Worm (Caenorhabditis elegans) whole organism, young adult: ENCODE results near the gene mthf-1.

Experiments
- C17E4.6 ChIP-seq: fragments of 200-800 bp; sonication (Bioruptor generic); IDR thresholded peaks from 2 replicates; pipeline ENCODE4 v1.3.6; 2022; ENCODE audit warnings: missing genetic modification reagents, missing genetic modification characterization, missing compliant biosample characterization
- F33H1.4 ChIP-seq: fragments of 200-800 bp; sonication (Bioruptor generic); IDR thresholded peaks from 2 replicates; pipeline ENCODE4 v1.3.6; 2022; ENCODE audit warnings: missing genetic modification reagents, missing genetic modification characterization, missing compliant biosample characterization
- F37B4.10 ChIP-seq: fragments of 200-800 bp; sonication (Bioruptor generic); IDR thresholded peaks from 2 replicates; pipeline ENCODE4 v1.3.6; 2022; ENCODE audit warnings: missing genetic modification characterization, missing compliant biosample characterization
- F49E8.2 ChIP-seq: sonication (generic microtip); optimal IDR thresholded peaks from 3 replicates; lab custom pipeline; 2017; ENCODE audit warnings: missing genetic modification characterization, mild to moderate bottlenecking, missing compliant biosample characterization, antibody characterized with exemption, moderate library complexity; ENCODE audit not compliant: insufficient read depth
- F52B5.7 ChIP-seq: sonication (generic microtip); optimal IDR thresholded peaks from 2 replicates; lab custom pipeline; 2016; ENCODE audit warnings: mild to moderate bottlenecking, missing genetic modification characterization, missing compliant biosample characterization
- Y53F4B.3 ChIP-seq: fragments of 200-800 bp; sonication (Bioruptor generic); IDR thresholded peaks from 2 replicates; pipeline ENCODE4 v1.3.6; 2022; ENCODE audit warnings: missing genetic modification reagents, missing genetic modification characterization, missing compliant biosample characterization
- Y56A3A.18 ChIP-seq: fragments of 200-800 bp; sonication (Bioruptor generic); IDR thresholded peaks from 2 replicates; pipeline ENCODE4 v1.3.6; 2022; ENCODE audit warnings: missing genetic modification reagents, missing genetic modification characterization, missing compliant biosample characterization
- Y67H2A.10 ChIP-seq: fragments of 200-800 bp; sonication (Bioruptor generic); conservative IDR thresholded peaks from 2 replicates; pipeline ENCODE4 v1.3.6; 2022; ENCODE audit warnings: missing genetic modification reagents, missing genetic modification characterization, missing compliant biosample characterization
- Y79H2A.3 ChIP-seq: fragments of 200-800 bp; sonication (Bioruptor generic); conservative IDR thresholded peaks from 2 replicates; pipeline ENCODE4 v1.3.6; 2022; ENCODE audit warnings: missing genetic modification reagents, missing genetic modification characterization, missing compliant biosample characterization
- Y95B8A.8 ChIP-seq: fragments of 200-800 bp; sonication (Bioruptor generic); IDR thresholded peaks from 2 replicates; pipeline ENCODE4 v1.3.6; 2022; ENCODE audit warnings: missing genetic modification reagents, missing genetic modification characterization, missing compliant biosample characterization
- ZK185.1 ChIP-seq: sonication (generic microtip); optimal IDR thresholded peaks from 2 replicates; lab custom pipeline; 2016; ENCODE audit warnings: mild to moderate bottlenecking, missing genetic modification characterization, missing compliant biosample characterization; ENCODE audit not compliant: poor library complexity, severe bottlenecking
- atf-7 ChIP-seq: sonication (generic microtip); optimal IDR thresholded peaks from 2 replicates; lab custom pipeline; 2017; ENCODE audit warnings: mild to moderate bottlenecking, missing genetic modification characterization, missing compliant biosample characterization
- athp-1 ChIP-seq: sonication (generic microtip); optimal IDR thresholded peaks from 2 replicates; lab custom pipeline; 2017; ENCODE audit warnings: mild to moderate bottlenecking, missing genetic modification characterization, missing compliant biosample characterization
- attf-3 ChIP-seq: fragments of 200-800 bp; sonication (Bioruptor generic); conservative IDR thresholded peaks from 2 replicates; pipeline ENCODE4 v1.3.6; 2022; ENCODE audit warnings: missing genetic modification reagents, missing genetic modification characterization, missing compliant biosample characterization
- attf-6 ChIP-seq: fragments of 200-800 bp; sonication (Bioruptor generic); IDR thresholded peaks from 2 replicates; pipeline ENCODE4 v1.3.6; 2022; ENCODE audit warnings: missing genetic modification reagents, missing genetic modification characterization, missing compliant biosample characterization
- bed-2 ChIP-seq: fragments of 200-800 bp; sonication (Bioruptor generic); IDR thresholded peaks from 2 replicates; pipeline ENCODE4 v1.3.6; 2022; ENCODE audit warnings: missing genetic modification reagents, missing genetic modification characterization, missing compliant biosample characterization
- ceh-100 ChIP-seq: fragments of 200-800 bp; sonication (Bioruptor generic); IDR thresholded peaks from 2 replicates; pipeline ENCODE4 v1.3.6; 2022; ENCODE audit warnings: missing genetic modification reagents, missing genetic modification characterization, missing compliant biosample characterization
- dpff-1 ChIP-seq: sonication (generic microtip); optimal IDR thresholded peaks from 2 replicates; lab custom pipeline; 2017; ENCODE audit warnings: mild to moderate bottlenecking, missing genetic modification characterization, missing compliant biosample characterization
- dpl-1 ChIP-seq: fragments of 150-350 bp; optimal IDR thresholded peaks from 2 replicates; lab custom pipeline; 2014; ENCODE audit warnings: missing biosample characterization, missing genetic modification reagents, missing genetic modification characterization
- egl-18 ChIP-seq: fragments of 200-800 bp; sonication (Bioruptor generic); IDR thresholded peaks from 2 replicates; pipeline ENCODE4 v1.3.6; 2022; ENCODE audit warnings: missing genetic modification reagents, missing genetic modification characterization, missing compliant biosample characterization
- ekl-4 ChIP-seq: fragments of 200-800 bp; sonication (Bioruptor generic); IDR thresholded peaks from 2 replicates; pipeline ENCODE4 v1.3.6; 2022; ENCODE audit warnings: missing genetic modification reagents, missing genetic modification characterization, missing compliant biosample characterization
- gei-17 ChIP-seq: fragments of 200-800 bp; sonication (Bioruptor generic); optimal IDR thresholded peaks from 2 replicates; lab custom pipeline; 2018; ENCODE audit warnings: mild to moderate bottlenecking, missing genetic modification characterization, missing compliant biosample characterization
- hmg-20 ChIP-seq: fragments of 200-800 bp; sonication (Bioruptor generic); IDR thresholded peaks from 2 replicates; pipeline ENCODE4 v1.3.6; 2022; ENCODE audit warnings: missing genetic modification reagents, missing genetic modification characterization, missing compliant biosample characterization
- lag-1 ChIP-seq: fragments of 200-800 bp; sonication (Bioruptor generic); IDR thresholded peaks from 2 replicates; pipeline ENCODE4 v1.3.6; 2022; ENCODE audit warnings: missing genetic modification reagents, missing genetic modification characterization, missing compliant biosample characterization
- let-607 ChIP-seq, 2 experiments: fragments of 200-800 bp in 1 of 2; sonication (Bioruptor generic) in 1 of 2; sonication (generic microtip) in 1 of 2; optimal IDR thresholded peaks; 2 replicates each; lab custom pipeline; 2016 to 2018; ENCODE audit warnings: mild to moderate bottlenecking in 2 of 2, missing compliant biosample characterization in 2 of 2, missing genetic modification characterization in 2 of 2, moderate library complexity in 2 of 2, missing genotype in 1 of 2
- lin-54 ChIP-seq: fragments of 200-800 bp; sonication (Bioruptor generic); optimal IDR thresholded peaks from 2 replicates; lab custom pipeline; 2018; ENCODE audit warnings: mild to moderate bottlenecking, missing genetic modification characterization, missing compliant biosample characterization
- lsl-1 ChIP-seq: fragments of 200-800 bp; sonication (Bioruptor generic); optimal IDR thresholded peaks from 2 replicates; lab custom pipeline; 2018; ENCODE audit warnings: mild to moderate bottlenecking, missing genetic modification characterization, moderate library complexity, missing compliant biosample characterization
- madf-10 ChIP-seq: sonication (generic microtip); optimal IDR thresholded peaks from 2 replicates; lab custom pipeline; 2016; ENCODE audit warnings: mild to moderate bottlenecking, missing genetic modification characterization, missing compliant biosample characterization
- madf-3 ChIP-seq: fragments of 200-800 bp; sonication (Bioruptor generic); IDR thresholded peaks from 2 replicates; pipeline ENCODE4 v1.3.6; 2022; ENCODE audit warnings: missing genetic modification reagents, missing genetic modification characterization, missing compliant biosample characterization
- mcd-1 ChIP-seq: fragments of 200-800 bp; sonication (Bioruptor generic); IDR thresholded peaks from 2 replicates; pipeline ENCODE4 v1.3.6; 2022; ENCODE audit warnings: missing genetic modification reagents, missing genetic modification characterization, missing compliant biosample characterization
- nhr-90 ChIP-seq: sonication (generic microtip); optimal IDR thresholded peaks from 2 replicates; lab custom pipeline; 2016; ENCODE audit warnings: missing genotype, mild to moderate bottlenecking, missing genetic modification characterization, missing compliant biosample characterization
- pbrm-1 ChIP-seq: fragments of 200-800 bp; sonication (Bioruptor generic); IDR thresholded peaks from 2 replicates; pipeline ENCODE4 v1.3.6; 2022; ENCODE audit warnings: missing genetic modification reagents, missing genetic modification characterization, missing compliant biosample characterization
- pha-4 ChIP-seq: fragments of 150-350 bp; sonication (generic microtip); optimal IDR thresholded peaks from 2 replicates; lab custom pipeline; 2014; ENCODE audit warnings: missing biosample characterization, missing genetic modification reagents, missing genetic modification characterization
- rcor-1 ChIP-seq: fragments of 200-800 bp; sonication (Bioruptor generic); IDR thresholded peaks from 2 replicates; pipeline ENCODE4 v1.3.6; 2022; ENCODE audit warnings: missing genetic modification reagents, missing genetic modification characterization, missing compliant biosample characterization
- snpc-1.3 ChIP-seq: sonication (generic microtip); optimal IDR thresholded peaks from 2 replicates; lab custom pipeline; 2017; ENCODE audit warnings: missing genetic modification characterization, mild to moderate bottlenecking, missing compliant biosample characterization, antibody characterized with exemption, moderate library complexity, missing genotype, missing genetic modification reagents; ENCODE audit not compliant: insufficient read depth
- somi-1 ChIP-seq: fragments of 200-800 bp; sonication (Bioruptor generic); optimal IDR thresholded peaks from 2 replicates; lab custom pipeline; 2018; ENCODE audit warnings: mild to moderate bottlenecking, missing genetic modification characterization, missing compliant biosample characterization
- ztf-22 ChIP-seq: fragments of 200-800 bp; sonication (Bioruptor generic); optimal IDR thresholded peaks from 2 replicates; lab custom pipeline; 2018; ENCODE audit warnings: mild to moderate bottlenecking, missing genetic modification characterization, moderate library complexity, missing compliant biosample characterization
- ztf-6 ChIP-seq: fragments of 200-800 bp; sonication (Bioruptor generic); IDR thresholded peaks from 2 replicates; pipeline ENCODE4 v1.3.6; 2022; ENCODE audit warnings: missing genetic modification reagents, missing genetic modification characterization, missing compliant biosample characterization

mthf-1 gene

DNA sequence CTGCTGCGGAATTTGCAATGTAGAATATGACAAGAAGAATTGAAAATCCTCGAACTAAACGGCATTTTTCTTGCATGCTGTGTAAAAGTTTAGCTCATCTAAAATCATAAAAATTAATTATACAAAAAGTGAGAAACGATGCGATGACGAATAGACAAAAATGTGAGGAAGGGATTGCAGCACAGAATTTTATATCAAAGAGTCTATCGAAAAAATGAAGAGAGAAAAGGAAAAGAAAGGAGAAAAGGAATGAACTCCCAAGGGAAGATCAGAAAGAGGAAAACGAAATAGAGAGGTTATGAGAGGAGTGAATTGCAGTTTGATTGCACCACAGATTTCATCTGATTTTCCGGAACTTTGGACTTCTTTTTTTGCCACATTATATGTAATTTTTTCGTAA lies 16.6 kb upstream of the mthf-1 start, which contains the start of gene glr-4:
TSS of gene glr-4 (minus strand) at position 101 of the 400 bp plus-strand sequence.
- TF ChIP-seq let-607 (tag; optimal IDR thresholded peaks at IDR 0.05; lab: Kevin White, UChicago) (no peak), egl-18 (GFP tag; lab: Robert Waterston, UW) (no peak), F33H1.4 (GFP tag; lab: Robert Waterston, UW) (no peak), somi-1 (GFP tag; lab: Kevin White, UChicago) (no peak), lsl-1 (GFP tag; lab: Kevin White, UChicago) (no peak), Y56A3A.18 (GFP tag; lab: Robert Waterston, UW) (no peak), mcd-1 (no peak), Y53F4B.3 (GFP tag; lab: Robert Waterston, UW) (no peak), Y95B8A.8 (no peak), gei-17 (no peak), C17E4.6 (GFP tag; lab: Robert Waterston, UW) (no peak), dpff-1 (tag; lab: Kevin White, UChicago) (no peak), Y67H2A.10 (GFP tag; lab: Robert Waterston, UW) (no peak), F49E8.2 (no peak), rcor-1 (GFP tag; lab: Robert Waterston, UW) (no peak), ZK185.1 (no peak), bed-2 (no peak), pbrm-1 (GFP tag; lab: Robert Waterston, UW) (no peak), ekl-4 (GFP tag; lab: Robert Waterston, UW) (no peak)

DNA sequence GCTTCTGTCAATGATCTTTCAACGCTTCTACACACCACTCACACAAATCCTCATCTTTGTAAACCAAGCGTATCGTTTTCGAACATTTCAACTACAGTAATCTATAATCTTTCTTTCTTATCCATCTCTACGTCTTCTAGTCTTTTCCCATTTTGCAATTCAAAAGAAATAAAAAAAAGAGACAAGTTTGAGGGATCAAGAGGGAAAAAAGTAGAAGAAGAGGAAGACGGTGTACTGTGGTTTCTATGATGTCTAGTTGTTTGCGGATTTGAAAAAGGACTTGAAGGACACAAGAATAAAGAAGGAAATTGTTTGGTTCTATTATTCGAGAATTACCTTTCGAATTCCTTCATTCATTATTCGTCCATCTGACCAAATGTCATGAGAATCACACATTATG lies 14.9 kb upstream of the mthf-1 start:
- TF ChIP-seq pha-4 = no peak
- no peak for TF ChIP-seq F37B4.10 (GFP tag; lab: Robert Waterston, UW)
- no peak for TF ChIP-seq bed-2
- no peak for TF ChIP-seq attf-6
- TF ChIP-seq Y79H2A.3 (GFP tag; lab: Robert Waterston, UW) = no peak
- TF ChIP-seq, all 124 proteins: peak for 0

DNA sequence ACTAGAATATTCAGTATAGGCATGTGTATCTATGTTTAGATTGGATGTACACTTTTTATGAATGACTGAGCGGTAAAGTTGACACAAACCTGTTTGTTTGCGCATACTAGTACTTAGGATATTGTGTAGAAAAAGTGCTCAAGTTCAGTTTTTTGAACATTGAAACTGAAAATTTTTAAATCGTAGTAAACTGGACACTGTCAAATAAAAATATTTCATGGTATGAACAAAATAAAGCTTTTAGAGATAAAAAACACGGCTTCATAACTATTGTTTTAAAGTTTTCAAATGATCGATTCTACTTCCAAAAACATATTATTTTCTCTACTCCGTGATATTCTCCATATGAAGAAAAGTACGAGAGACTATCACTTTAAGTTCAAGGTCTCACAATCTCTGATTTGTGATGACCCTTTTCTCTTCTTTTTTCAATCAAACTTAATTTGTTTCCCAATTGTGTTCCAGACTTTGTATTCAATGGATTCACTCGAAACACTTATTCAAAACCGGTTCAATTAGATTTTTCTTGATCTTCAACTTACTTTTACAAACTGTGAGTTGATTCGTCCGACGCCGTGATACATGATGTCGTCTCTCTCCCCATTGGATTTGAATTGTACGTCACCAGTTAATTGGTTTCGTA lies 13.9 kb upstream of the mthf-1 start:
- no peak for TF ChIP-seq bed-2
- no peak for TF ChIP-seq nhr-90 (tag; lab: Kevin White, UChicago)
- TF ChIP-seq lin-54 (GFP tag; lab: Kevin White, UChicago) = no peak
- no peak for TF ChIP-seq Y79H2A.3 (GFP tag; lab: Robert Waterston, UW)
- TF ChIP-seq madf-10 (tag; lab: Kevin White, UChicago) = no peak
- TF ChIP-seq attf-3 = no peak
- TF ChIP-seq hmg-20 (GFP tag; lab: Robert Waterston, UW) = no peak
- no peak for TF ChIP-seq ztf-22 (GFP tag; lab: Kevin White, UChicago)
- TF ChIP-seq athp-1 = no peak
- TF ChIP-seq F52B5.7 (tag; lab: Kevin White, UChicago) = no peak
- TF ChIP-seq F49E8.2 = no peak
- no peak for TF ChIP-seq dpl-1 (GFP tag; lab: Kevin White, UChicago)
- no peak for TF ChIP-seq Y56A3A.18 (GFP tag; lab: Robert Waterston, UW)
- no peak for TF ChIP-seq ztf-6 (GFP tag; lab: Robert Waterston, UW)
- TF ChIP-seq ceh-100 (GFP tag; lab: Robert Waterston, UW) = no peak
- TF ChIP-seq atf-7 = no peak
- no peak for TF ChIP-seq lag-1 (GFP tag; lab: Robert Waterston, UW)
- no peak for TF ChIP-seq madf-3
- no peak for TF ChIP-seq snpc-1.3 (tag; lab: Kevin White, UChicago)
